Fruit fly (Drosophila melanogaster): ENCODE measurements around the gene up.

up gene

DNA sequence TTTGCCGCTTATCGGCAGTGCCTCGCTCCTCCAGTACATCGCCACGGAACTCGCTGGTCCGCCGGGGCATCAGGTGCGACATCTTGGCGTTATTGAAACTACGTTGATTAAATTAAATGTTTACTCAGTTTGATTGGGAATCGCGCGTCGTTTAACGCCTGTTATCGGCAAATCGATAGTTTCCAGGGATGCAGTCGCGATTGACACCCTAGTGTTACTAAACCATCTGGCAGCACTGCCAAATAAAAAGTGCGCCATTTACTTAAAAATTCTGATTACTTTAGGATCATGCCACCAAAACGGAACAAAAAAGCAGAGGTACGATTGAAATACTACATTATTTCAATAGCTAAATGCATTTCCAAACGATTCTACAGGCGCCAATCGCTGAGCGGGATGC is 9.5 kb upstream of the up start, which contains the start of the genes Ndc80 and BthD (continued):
- TF ChIP-seq Poxn (GFP tag; IDR thresholded peaks at IDR 0.05) (no peak), Dp (GFP tag; optimal IDR thresholded peaks at IDR 0.05) (peak; percentile 94), zen2 (GFP tag; IDR thresholded peaks at IDR 0.05; ENCODE audit: partially characterized antibody) (0 out of 3 replicates have a peak, but pooled peaks have one; percentile 31), jumu (GFP tag; optimal IDR thresholded peaks at IDR 0.05) (no peak), Med (GFP tag) (peak; percentile 79), Fer1 (GFP tag; optimal IDR thresholded peaks at IDR 0.05) (no peak), Drgx (GFP tag; IDR thresholded peaks at IDR 0.05) (no peak), unc-4 (GFP tag; IDR thresholded peaks at IDR 0.05; ENCODE audit: partially characterized antibody) (peak; percentile 66), knrl (GFP tag; IDR thresholded peaks at IDR 0.05; ENCODE audit: partially characterized antibody) (peak; percentile 56), CG33557 (GFP tag; optimal IDR thresholded peaks at IDR 0.05) (no peak), CG10267 (tag; optimal IDR thresholded peaks at IDR 0.05) (no peak)

DNA sequence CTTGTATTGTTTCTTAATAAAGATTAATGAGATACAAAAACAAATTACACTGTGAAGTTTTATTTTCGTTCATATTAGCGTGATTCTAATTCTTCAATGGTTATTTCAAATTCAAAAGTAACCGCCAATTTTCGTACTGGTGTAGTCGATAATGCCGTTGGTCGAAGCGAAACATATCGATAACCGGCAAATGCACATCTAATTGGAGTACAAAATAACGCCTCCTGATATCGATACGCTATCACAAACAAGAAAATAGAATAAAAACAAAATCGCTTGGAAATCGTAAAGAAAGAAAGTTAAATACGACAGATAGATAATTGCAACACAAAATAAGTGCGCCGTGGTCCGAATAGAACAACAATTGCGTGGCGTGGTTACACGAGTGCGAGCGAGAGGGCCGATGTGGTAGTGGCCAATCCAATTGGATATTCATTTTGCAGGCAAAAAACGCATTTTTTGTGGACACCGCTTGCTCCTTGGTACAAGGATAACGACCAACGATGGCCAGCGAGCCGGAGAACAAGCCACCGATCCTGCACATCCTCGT is 3.6 kb upstream of the up start:
- TF ChIP-seq unc-4 (GFP tag; IDR thresholded peaks at IDR 0.05; ENCODE audit: partially characterized antibody) (peak; percentile 71), Scr (GFP tag; IDR thresholded peaks at IDR 0.05; ENCODE audit: partially characterized antibody) (peak; percentile 78), Nf-YB (GFP tag; optimal IDR thresholded peaks at IDR 0.05) (peak; percentile 75), caup (GFP tag; optimal IDR thresholded peaks at IDR 0.05; ENCODE audit: severe bottlenecking) (no peak), Dp (GFP tag; optimal IDR thresholded peaks at IDR 0.05) (peak; percentile 86), Sry-δ (GFP tag; optimal IDR thresholded peaks at IDR 0.05) (peak; percentile 70), CG7963 (GFP tag; IDR thresholded peaks at IDR 0.05; ENCODE audit: partially characterized antibody) (peak; percentile 57; the same call in 2 of the 3 replicates), CG3995 (GFP tag; optimal IDR thresholded peaks at IDR 0.05) (peak; percentile 87), CG13287 (GFP tag; IDR thresholded peaks at IDR 0.05; ENCODE audit: partially characterized antibody) (peak; percentile 84), CG6791 (GFP tag; IDR thresholded peaks at IDR 0.05; ENCODE audit: partially characterized antibody) (peak; percentile 64), Blimp-1 (GFP tag; optimal IDR thresholded peaks at IDR 0.05) (no peak), bbx (GFP tag; IDR thresholded peaks at IDR 0.05; ENCODE audit: partially characterized antibody) (peak; percentile 72), CG9215 (GFP tag; IDR thresholded peaks at IDR 0.05) (no peak), chinmo (GFP tag; IDR thresholded peaks at IDR 0.05; ENCODE audit: partially characterized antibody) (0 out of 4 replicates have a peak, but pooled peaks have one; percentile 43), CG1529 (GFP tag; optimal IDR thresholded peaks at IDR 0.05) (no peak), Med (GFP tag) (peak; percentile 27), Elba2 (GFP tag; optimal IDR thresholded peaks at IDR 0.05) (peak; percentile 61), Hmr (GFP tag; optimal IDR thresholded peaks at IDR 0.05) (no peak), E2f2 (GFP tag; IDR thresholded peaks at IDR 0.05) (peak; percentile 89), CG4854 (GFP tag; optimal IDR thresholded peaks at IDR 0.05) (no peak), Hr78 (GFP tag; optimal IDR thresholded peaks at IDR 0.05) (no peak), pzg (GFP tag; optimal IDR thresholded peaks at IDR 0.05) (peak; percentile 52), CG6813 (GFP tag; optimal IDR thresholded peaks at IDR 0.05) (no peak), Myb (GFP tag; optimal IDR thresholded peaks at IDR 0.05) (peak; percentile 86), CG12391 (tag; optimal IDR thresholded peaks at IDR 0.05) (no peak), stwl (tag; optimal IDR thresholded peaks at IDR 0.05) (peak; percentile 56), CG33557 (GFP tag; optimal IDR thresholded peaks at IDR 0.05) (no peak), Dref (GFP tag; IDR thresholded peaks at IDR 0.05) (peak; percentile 79), tna (GFP tag; IDR thresholded peaks at IDR 0.05; ENCODE audit: partially characterized antibody) (peak; percentile 63), hbn (GFP tag; IDR thresholded peaks at IDR 0.05; ENCODE audit: partially characterized antibody) (peak; percentile 74), MESR4 (GFP tag; optimal IDR thresholded peaks at IDR 0.05) (peak; percentile 69), CG2116 (GFP tag; optimal IDR thresholded peaks at IDR 0.05) (peak; percentile 97), Doc3 (GFP tag; IDR thresholded peaks at IDR 0.05; ENCODE audit: partially characterized antibody) (peak; percentile 34; the same call in 1 of the 3 replicates), CTCF (GFP tag; optimal IDR thresholded peaks at IDR 0.05) (peak; percentile 0), Opbp (GFP tag; IDR thresholded peaks at IDR 0.05; ENCODE audit: partially characterized antibody) (peak; percentile 81), HLH4C (GFP tag; IDR thresholded peaks at IDR 0.05; ENCODE audit: partially characterized antibody) (peak; percentile 68), trem (tag; optimal IDR thresholded peaks at IDR 0.05) (peak; percentile 53), Chrac-16 (GFP tag; optimal IDR thresholded peaks at IDR 0.05) (no peak)
